Fruit fly (Drosophila melanogaster) whole organism, embryonic: ENCODE results near the gene CG13896.

ENCODE experiments used
- Aef1 ChIP-seq: fragments of 200-800 bp; sonication (Bioruptor generic); IDR thresholded peaks from 3 replicates; pipeline ENCODE4 v1.3.6; 2022; ENCODE audit warnings: missing biosample characterization, missing genetic modification characterization
- CG10267 ChIP-seq: fragments of 200-800 bp; sonication (Bioruptor generic); optimal IDR thresholded peaks from 2 replicates; lab custom pipeline; 2018; ENCODE audit warnings: missing biosample characterization, mild to moderate bottlenecking, missing genetic modification characterization, moderate library complexity
- CG10366 ChIP-seq: fragments of 200-800 bp; sonication (Bioruptor generic); IDR thresholded peaks from 2 replicates; pipeline ENCODE4 v1.3.6; 2022; ENCODE audit warnings: missing biosample characterization, missing genetic modification characterization
- CG10543 ChIP-seq: fragments of 200-800 bp; sonication (Bioruptor generic); optimal IDR thresholded peaks from 3 replicates; lab custom pipeline; 2017; ENCODE audit warnings: missing biosample characterization, mild to moderate bottlenecking, missing genetic modification characterization, moderate library complexity
- CG11247 ChIP-seq: fragments of 200-800 bp; sonication (Bioruptor generic); IDR thresholded peaks from 2 replicates; pipeline ENCODE4 v1.3.6; 2022; ENCODE audit warnings: missing biosample characterization, missing genetic modification characterization
- CG11504 ChIP-seq: fragments of 200-800 bp; sonication (Bioruptor generic); optimal IDR thresholded peaks from 3 replicates; lab custom pipeline; 2019; ENCODE audit warnings: missing biosample characterization, mild to moderate bottlenecking, missing genetic modification characterization, moderate library complexity
- CG11723 ChIP-seq: fragments of 200-800 bp; sonication (Bioruptor generic); optimal IDR thresholded peaks from 2 replicates; lab custom pipeline; 2017; ENCODE audit warnings: missing biosample characterization, mild to moderate bottlenecking, missing genetic modification characterization
- CG13123 ChIP-seq: fragments of 200-800 bp; sonication (Bioruptor generic); optimal IDR thresholded peaks from 2 replicates; lab custom pipeline; 2016; ENCODE audit warnings: missing biosample characterization, missing genetic modification characterization
- CG14050 ChIP-seq: fragments of 200-800 bp; sonication (Bioruptor generic); IDR thresholded peaks from 3 replicates; pipeline ENCODE4 v1.3.6; 2022; ENCODE audit warnings: missing biosample characterization, missing genetic modification characterization
- CG15011 ChIP-seq: fragments of 200-800 bp; sonication (Bioruptor generic); optimal IDR thresholded peaks from 3 replicates; lab custom pipeline; 2018; ENCODE audit warnings: missing biosample characterization, mild to moderate bottlenecking, missing genetic modification characterization
- CG15073 ChIP-seq: fragments of 200-800 bp; sonication (Bioruptor generic); optimal IDR thresholded peaks from 2 replicates; lab custom pipeline; 2016; ENCODE audit warnings: missing biosample characterization, missing genetic modification characterization
- CG15269 ChIP-seq: fragments of 200-800 bp; sonication (Bioruptor generic); optimal IDR thresholded peaks from 2 replicates; lab custom pipeline; 2018; ENCODE audit warnings: missing biosample characterization, mild to moderate bottlenecking, missing genetic modification characterization, moderate library complexity
- CG1647 ChIP-seq: fragments of 200-800 bp; sonication (Bioruptor generic); optimal IDR thresholded peaks from 3 replicates; lab custom pipeline; 2016; ENCODE audit warnings: missing biosample characterization, missing genetic modification characterization
- CG17328 ChIP-seq: fragments of 200-800 bp; sonication (Bioruptor generic); IDR thresholded peaks from 2 replicates; pipeline ENCODE4 v1.3.6; 2022; ENCODE audit warnings: missing biosample characterization, missing genetic modification characterization
- CG17612 ChIP-seq: fragments of 200-800 bp; sonication (Bioruptor generic); IDR thresholded peaks from 2 replicates; pipeline ENCODE4 v1.3.6; 2022; ENCODE audit warnings: missing biosample characterization, missing genetic modification characterization
- CG2712 ChIP-seq: fragments of 200-800 bp; optimal IDR thresholded peaks from 3 replicates; lab custom pipeline; 2019; ENCODE audit warnings: missing biosample characterization, mild to moderate bottlenecking, missing genetic modification characterization, moderate library complexity
- CG43689 ChIP-seq: fragments of 200-800 bp; sonication (Bioruptor generic); IDR thresholded peaks from 2 replicates; pipeline ENCODE4 v1.3.6; 2022; ENCODE audit warnings: missing biosample characterization, missing genetic modification characterization
- CG6765 ChIP-seq: fragments of 200-800 bp; sonication (Bioruptor generic); optimal IDR thresholded peaks from 3 replicates; lab custom pipeline; 2017; ENCODE audit warnings: missing biosample characterization, mild to moderate bottlenecking, missing genetic modification characterization
- CG8944 ChIP-seq: fragments of 200-800 bp; sonication (Bioruptor generic); optimal IDR thresholded peaks from 3 replicates; lab custom pipeline; 2016; ENCODE audit warnings: missing biosample characterization, missing genetic modification characterization
- CG9797 ChIP-seq: fragments of 200-800 bp; sonication (Bioruptor generic); optimal IDR thresholded peaks from 3 replicates; lab custom pipeline; 2018; ENCODE audit warnings: missing biosample characterization, mild to moderate bottlenecking, missing genetic modification characterization
- CG9817 ChIP-seq: fragments of 200-800 bp; sonication (Bioruptor generic); optimal IDR thresholded peaks from 2 replicates; lab custom pipeline; 2018; ENCODE audit warnings: missing biosample characterization, mild to moderate bottlenecking, missing genetic modification characterization, moderate library complexity
- Chrac-16 ChIP-seq: fragments of 200-800 bp; sonication (Bioruptor generic); optimal IDR thresholded peaks from 3 replicates; lab custom pipeline; 2016; ENCODE audit warnings: missing biosample characterization, missing genetic modification characterization
- Dll ChIP-seq: fragments of 200-800 bp; sonication (Bioruptor generic); IDR thresholded peaks from 4 replicates; pipeline ENCODE4 v1.3.6; 2022; ENCODE audit warnings: missing biosample characterization, missing genetic modification characterization; ENCODE audit not compliant: partially characterized antibody
- Eip74EF ChIP-seq, 2 experiments: fragments of 200-800 bp in 1 of 2; fragments of >200 bp in 1 of 2; sonication (Bioruptor generic) in 1 of 2; optimal IDR thresholded peaks; 2 replicates each; lab custom pipeline; 2017 to 2019; ENCODE audit warnings: missing biosample characterization in 2 of 2, missing genetic modification characterization in 2 of 2, mild to moderate bottlenecking in 1 of 2, moderate library complexity in 1 of 2
- HmgZ ChIP-seq: fragments of 200-800 bp; sonication (Bioruptor generic); optimal IDR thresholded peaks from 2 replicates; lab custom pipeline; 2018; ENCODE audit warnings: missing biosample characterization, mild to moderate bottlenecking, missing genetic modification characterization
- Hr51 ChIP-seq, 2 experiments: fragments of 200-800 bp; sonication (Bioruptor generic); optimal IDR thresholded peaks; 2 replicates in 1 of 2; 3 replicates in 1 of 2; lab custom pipeline; 2016 to 2018; ENCODE audit warnings: missing biosample characterization in 2 of 2, missing genetic modification characterization in 2 of 2, mild to moderate bottlenecking in 1 of 2, moderate library complexity in 1 of 2
- Kr ChIP-seq: fragments of 200-800 bp; sonication (Bioruptor generic); optimal IDR thresholded peaks from 2 replicates; lab custom pipeline; 2017; ENCODE audit warnings: missing biosample characterization, mild to moderate bottlenecking, missing genetic modification characterization
- Mes4 ChIP-seq: fragments of 200-800 bp; sonication (Bioruptor generic); optimal IDR thresholded peaks from 2 replicates; lab custom pipeline; 2016; ENCODE audit warnings: missing biosample characterization, missing genetic modification characterization
- NFAT ChIP-seq: fragments of 200-800 bp; sonication (Bioruptor generic); IDR thresholded peaks from 2 replicates; pipeline ENCODE4 v1.3.6; 2022; ENCODE audit warnings: missing biosample characterization, missing genetic modification characterization
- Nf-YA ChIP-seq: fragments of 200-800 bp; sonication (Bioruptor generic); IDR thresholded peaks from 2 replicates; pipeline ENCODE4 v1.3.6; 2022; ENCODE audit warnings: missing biosample characterization, missing genetic modification characterization
- Six4 ChIP-seq: fragments of 200-800 bp; sonication (Bioruptor generic); optimal IDR thresholded peaks from 2 replicates; lab custom pipeline; 2016; ENCODE audit warnings: missing biosample characterization, missing genetic modification characterization
- ato ChIP-seq: fragments of 200-800 bp; sonication (Bioruptor generic); IDR thresholded peaks from 2 replicates; pipeline ENCODE4 v1.3.6; 2022; ENCODE audit warnings: missing biosample characterization, missing genetic modification characterization; ENCODE audit not compliant: partially characterized antibody
- cad ChIP-seq: fragments of >200 bp; optimal IDR thresholded peaks from 2 replicates; lab custom pipeline; 2017; ENCODE audit warnings: missing biosample characterization, missing genetic modification characterization
- dysf ChIP-seq: fragments of 200-800 bp; sonication (Bioruptor generic); IDR thresholded peaks from 3 replicates; pipeline ENCODE4 v1.3.6; 2022; ENCODE audit warnings: missing biosample characterization, missing genetic modification characterization
- fd96Cb ChIP-seq: fragments of 200-800 bp; sonication (Bioruptor generic); optimal IDR thresholded peaks from 2 replicates; lab custom pipeline; 2018; ENCODE audit warnings: missing biosample characterization, mild to moderate bottlenecking, missing genetic modification characterization, moderate library complexity
- gce ChIP-seq: fragments of 200-800 bp; sonication (Bioruptor generic); IDR thresholded peaks from 3 replicates; pipeline ENCODE4 v1.3.6; 2022; ENCODE audit warnings: missing biosample characterization, missing genetic modification characterization
- grau ChIP-seq: fragments of 200-800 bp; optimal IDR thresholded peaks from 3 replicates; lab custom pipeline; 2019; ENCODE audit warnings: missing biosample characterization, mild to moderate bottlenecking, missing genetic modification characterization, moderate library complexity
- insv ChIP-seq, 2 experiments: fragments of 200-800 bp; sonication (Bioruptor generic); optimal IDR thresholded peaks; 3 replicates each; lab custom pipeline; 2016 to 2018; ENCODE audit warnings: missing biosample characterization in 2 of 2, missing genetic modification characterization in 2 of 2
- jumu ChIP-seq: fragments of 200-800 bp; sonication (Bioruptor generic); optimal IDR thresholded peaks from 3 replicates; lab custom pipeline; 2016; ENCODE audit warnings: missing biosample characterization, missing genetic modification characterization
- kah ChIP-seq: fragments of 200-800 bp; sonication (Bioruptor generic); optimal IDR thresholded peaks from 2 replicates; lab custom pipeline; 2018; ENCODE audit warnings: missing biosample characterization, mild to moderate bottlenecking, missing genetic modification characterization
- lmd ChIP-seq: fragments of 200-800 bp; sonication (Bioruptor generic); IDR thresholded peaks from 2 replicates; pipeline ENCODE4 v1.3.6; 2022; ENCODE audit warnings: missing biosample characterization, missing genetic modification characterization
- nerfin-1 ChIP-seq: fragments of 200-800 bp; sonication (Bioruptor generic); optimal IDR thresholded peaks from 3 replicates; lab custom pipeline; 2019; ENCODE audit warnings: missing biosample characterization, mild to moderate bottlenecking, missing genetic modification characterization, moderate library complexity
- pnt ChIP-seq: fragments of 200-800 bp; sonication (Bioruptor generic); optimal IDR thresholded peaks from 3 replicates; lab custom pipeline; 2016; ENCODE audit warnings: missing biosample characterization, missing genetic modification characterization
- pros ChIP-seq: fragments of 200-800 bp; sonication (Bioruptor generic); optimal IDR thresholded peaks from 3 replicates; lab custom pipeline; 2019; ENCODE audit warnings: missing biosample characterization, mild to moderate bottlenecking, missing genetic modification characterization, moderate library complexity
- ranshi ChIP-seq: fragments of 200-800 bp; sonication (Bioruptor generic); IDR thresholded peaks from 2 replicates; pipeline ENCODE4 v1.3.6; 2022; ENCODE audit warnings: missing biosample characterization, missing genetic modification characterization
- sima ChIP-seq: fragments of 200-800 bp; sonication (Bioruptor generic); optimal IDR thresholded peaks from 2 replicates; lab custom pipeline; 2016; ENCODE audit warnings: missing biosample characterization, missing genetic modification characterization
- sob ChIP-seq: fragments of 200-800 bp; sonication (Bioruptor generic); IDR thresholded peaks from 2 replicates; pipeline ENCODE4 v1.3.6; 2022; ENCODE audit warnings: missing biosample characterization, missing genetic modification characterization
- twi ChIP-seq: fragments of 200-800 bp; optimal IDR thresholded peaks from 2 replicates; lab custom pipeline; 2019; ENCODE audit warnings: missing biosample characterization, mild to moderate bottlenecking, missing genetic modification characterization, moderate library complexity
- wor ChIP-seq: fragments of 200-800 bp; sonication (Bioruptor generic); IDR thresholded peaks from 2 replicates; pipeline ENCODE4 v1.3.6; 2022; ENCODE audit warnings: missing biosample characterization, missing genetic modification characterization
- zen2 ChIP-seq: fragments of 200-800 bp; sonication (Bioruptor generic); IDR thresholded peaks from 3 replicates; pipeline ENCODE4 v1.3.6; 2022; ENCODE audit warnings: missing biosample characterization, missing genetic modification characterization; ENCODE audit not compliant: partially characterized antibody
- zfh1 ChIP-seq: fragments of 200-800 bp; sonication (Bioruptor generic); IDR thresholded peaks from 3 replicates; pipeline ENCODE4 v1.3.6; 2022; ENCODE audit warnings: missing biosample characterization, missing genetic modification characterization

The CG13896 gene

DNA sequence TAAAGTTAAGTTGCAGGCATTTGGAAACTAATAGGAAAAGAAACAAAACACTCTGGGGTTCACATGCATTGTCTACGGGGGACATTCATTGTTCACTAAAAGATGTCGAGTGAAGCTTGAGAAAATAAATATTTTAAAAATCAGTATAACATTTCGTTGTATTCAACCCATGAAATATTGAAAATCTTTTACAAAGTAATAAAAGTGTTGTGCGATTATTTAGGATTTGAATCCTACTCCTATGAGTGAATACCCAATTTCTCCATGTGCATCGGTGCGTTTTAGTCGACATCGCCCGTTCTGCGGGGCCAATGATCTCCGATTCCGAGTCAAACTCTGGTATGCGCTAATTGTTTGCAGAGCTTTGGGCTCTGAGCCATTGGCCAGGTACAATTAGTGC is 43.0 kb upstream of the CG13896 start (continued):
- TF ChIP-seq lmd (GFP tag; lab: Robert Waterston, UW) (no peak), CG10267 (tag; lab: Kevin White, UChicago) (peak; percentile 29), Nf-YA (GFP tag; lab: Robert Waterston, UW) (peak; percentile 34; the same call in 1 of the 2 replicates), Kr (GFP tag; lab: Kevin White, UChicago) (no peak), dysf (no peak), CG17328 (GFP tag; lab: Robert Waterston, UW) (peak; percentile 44), CG11247 (no peak), CG2712 (peak; percentile 12), CG15011 (no peak), CG11504 (peak; percentile 22), grau (peak; percentile 3), CG8944 (no peak), CG43689 (GFP tag; lab: Robert Waterston, UW) (no peak), CG15269 (no peak), Dll (no peak), pnt (GFP tag; lab: Kevin White, UChicago) (no peak), Chrac-16 (GFP tag; lab: Kevin White, UChicago) (no peak), cad (GFP tag; lab: Kevin White, UChicago) (no peak), CG17612 (GFP tag; lab: Robert Waterston, UW) (no peak), CG14050 (no peak; the same call in 2 of the 3 replicates), twi (tag; lab: Kevin White, UChicago) (no peak), nerfin-1 (tag; lab: Kevin White, UChicago) (no peak), CG9797 (GFP tag; lab: Kevin White, UChicago) (no peak), CG15073 (no peak), ranshi (no peak), NFAT (GFP tag; lab: Robert Waterston, UW) (no peak), sob (GFP tag; lab: Robert Waterston, UW) (no peak), Hr51 (GFP tag; optimal IDR thresholded peaks at IDR 0.05; lab: Kevin White, UChicago) (peak in 1 of 2 experiments; percentile 50), CG6765 (GFP tag; lab: Kevin White, UChicago) (no peak), Mes4 (GFP tag; lab: Kevin White, UChicago) (no peak), CG11723 (GFP tag; lab: Kevin White, UChicago) (no peak), pros (GFP tag; lab: Kevin White, UChicago) (no peak), Eip74EF (GFP tag; optimal IDR thresholded peaks at IDR 0.05; lab: Kevin White, UChicago) (no peak), Six4 (GFP tag; lab: Kevin White, UChicago) (no peak), CG9817 (tag; lab: Kevin White, UChicago) (no peak), wor (0 out of 2 replicates have a peak, but pooled peaks have one; percentile 15), zfh1 (GFP tag; lab: Robert Waterston, UW) (no peak), gce (GFP tag; lab: Robert Waterston, UW) (0 out of 3 replicates have a peak, but pooled peaks have one; percentile 34), ato (no peak), HmgZ (no peak), sima (GFP tag; lab: Kevin White, UChicago) (no peak), Aef1 (no peak), kah (GFP tag; lab: Kevin White, UChicago) (no peak), CG10366 (GFP tag; lab: Robert Waterston, UW) (peak; percentile 18; the same call in 1 of the 2 replicates), CG13123 (GFP tag; lab: Kevin White, UChicago) (no peak), jumu (GFP tag; lab: Kevin White, UChicago) (no peak), fd96Cb (tag; lab: Kevin White, UChicago) (no peak), insv (GFP tag; optimal IDR thresholded peaks at IDR 0.05; lab: Kevin White, UChicago) (no peak), CG1647 (GFP tag; lab: Kevin White, UChicago) (no peak), zen2 (GFP tag; lab: Robert Waterston, UW) (no peak), CG10543 (GFP tag; lab: Kevin White, UChicago) (no peak)
